Worm (Caenorhabditis elegans): ENCODE data around the gene ztf-16.

The ztf-16 gene

ce11 chrX:4794062-4794461, 17.3 kb downstream of the ztf-16 start (continued):
- TF ChIP-seq B0336.3 (GFP tag; IDR thresholded peaks at IDR 0.05) (peak; percentile 68), madf-10 (tag; optimal IDR thresholded peaks at IDR 0.05) (peak; percentile 36), Y67H2A.10 (GFP tag; conservative IDR thresholded peaks at IDR 0.05) (no peak), ztf-28 (GFP tag; IDR thresholded peaks at IDR 0.05) (no peak), dox-1 (GFP tag; IDR thresholded peaks at IDR 0.05) (peak; percentile 61), madf-8 (GFP tag; conservative IDR thresholded peaks at IDR 0.05) (no peak), nhr-90 (tag; optimal IDR thresholded peaks at IDR 0.05) (peak; percentile 51), tlf-1 (GFP tag; optimal IDR thresholded peaks at IDR 0.05) (peak; percentile 12), hmg-1.2 (GFP tag; IDR thresholded peaks at IDR 0.05) (peak; percentile 47), pha-4 (tag; optimal IDR thresholded peaks at IDR 0.05) (no peak), ztf-6 (GFP tag; IDR thresholded peaks at IDR 0.05) (no peak), ztf-26 (tag; optimal IDR thresholded peaks at IDR 0.05) (no peak), egl-44 (GFP tag; IDR thresholded peaks at IDR 0.05) (0 out of 2 replicates have a peak, but pooled peaks have one; percentile 28), cebp-2 (GFP tag; IDR thresholded peaks at IDR 0.05) (no peak), ets-4 (GFP tag; optimal IDR thresholded peaks at IDR 0.05) (peak; percentile 31), lin-54 (GFP tag; optimal IDR thresholded peaks at IDR 0.05) (no peak)

DNA sequence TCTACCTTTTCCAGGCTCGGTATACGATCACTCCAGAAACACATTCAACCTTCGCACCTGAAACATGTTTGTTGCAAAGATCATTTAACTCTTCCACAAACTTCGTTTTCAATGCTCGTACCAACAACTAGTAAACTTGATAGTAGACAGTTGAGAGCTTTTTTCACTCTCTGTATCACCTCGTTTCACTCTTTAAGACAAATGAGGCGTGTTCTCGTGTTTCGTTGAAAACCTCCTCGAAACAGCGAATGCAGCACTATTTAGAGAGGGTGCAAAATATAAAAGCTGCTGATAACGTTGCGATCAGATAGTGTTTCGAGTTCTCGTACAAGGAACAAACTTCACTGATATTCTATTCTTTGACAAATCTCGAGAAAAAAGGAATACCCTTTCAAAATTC, 18.4 kb downstream of the ztf-16 start, which contains the start of gene F43C9.1:
Gene F43C9.1, plus strand, starts transcription at position 301 of the 400 bp plus-strand sequence.
- no peak for TF ChIP-seq athp-1 (tag; optimal IDR thresholded peaks at IDR 0.05)
- TF ChIP-seq nhr-80 (tag; optimal IDR thresholded peaks at IDR 0.05), result peak; percentile 24

DNA sequence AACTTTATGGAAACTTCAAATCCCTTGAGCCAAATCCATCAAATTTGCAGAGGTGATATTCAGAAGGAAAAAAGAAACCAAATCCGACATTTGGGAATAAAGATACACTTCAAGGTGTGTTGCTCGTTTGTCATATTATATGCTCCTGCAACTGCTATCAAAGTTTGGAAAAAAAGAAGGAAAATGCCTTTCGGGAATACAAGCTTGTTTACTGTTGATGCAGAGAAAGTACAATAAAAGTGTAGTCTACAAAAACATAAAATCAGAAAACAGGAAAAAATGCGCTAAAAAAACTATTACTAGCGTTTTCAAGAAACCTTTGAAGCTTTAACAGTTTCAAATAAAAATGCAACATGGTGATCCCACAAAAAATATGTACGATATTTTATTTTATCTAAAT, 20.7 kb downstream of the ztf-16 start:
- TF ChIP-seq tlf-1 (GFP tag; optimal IDR thresholded peaks at IDR 0.05), result no peak
- TF ChIP-seq rpc-1 (optimal IDR thresholded peaks at IDR 0.05), result no peak
- no peak for TF ChIP-seq rpc-1 (tag; optimal IDR thresholded peaks at IDR 0.05)
- no peak for TF ChIP-seq Y53G8AR.9 (GFP tag; conservative IDR thresholded peaks at IDR 0.05)
- no peak for TF ChIP-seq fkh-3 (tag; optimal IDR thresholded peaks at IDR 0.05)

ce11 chrX:4788958-4789357, 22.4 kb downstream of the ztf-16 start:
- no peak for TF ChIP-seq F55B11.4 (tag; optimal IDR thresholded peaks at IDR 0.05; ENCODE audit: borderline replicate concordance, insufficient read depth)
- TF ChIP-seq sdz-38 (tag; optimal IDR thresholded peaks at IDR 0.05), result no peak
- peak; percentile 52; the same call in 1 of the 2 replicates for TF ChIP-seq ztf-28 (GFP tag; IDR thresholded peaks at IDR 0.05)
- TF ChIP-seq Y67H2A.10 (GFP tag; conservative IDR thresholded peaks at IDR 0.05), result no peak
- peak; percentile 62; the same call in 1 of the 2 replicates for TF ChIP-seq ceh-40 (GFP tag; IDR thresholded peaks at IDR 0.05)
- TF ChIP-seq ceh-91 (GFP tag; IDR thresholded peaks at IDR 0.05), result no peak
- peak; percentile 39 for TF ChIP-seq lsy-27 (tag; optimal IDR thresholded peaks at IDR 0.05; ENCODE audit: borderline replicate concordance, insufficient read depth)
- no peak for TF ChIP-seq hsf-1 (GFP tag; IDR thresholded peaks at IDR 0.05)
- peak; percentile 77 for TF ChIP-seq chd-7 (tag; optimal IDR thresholded peaks at IDR 0.05)
- peak; percentile 34 for TF ChIP-seq nhr-80 (tag; optimal IDR thresholded peaks at IDR 0.05)
- TF ChIP-seq hrde-1 (tag; optimal IDR thresholded peaks at IDR 0.05; ENCODE audit: borderline replicate concordance), result peak; percentile 29
- peak; percentile 93 for TF ChIP-seq him-1 (tag; optimal IDR thresholded peaks at IDR 0.05)
- peak; percentile 93 for TF ChIP-seq die-1 (tag; optimal IDR thresholded peaks at IDR 0.05)
- no peak for TF ChIP-seq ama-1 (optimal IDR thresholded peaks at IDR 0.05)
- TF ChIP-seq ama-1 (GFP tag; optimal IDR thresholded peaks at IDR 0.05), result peak; percentile 30 to 76
- peak; percentile 20 for TF ChIP-seq K12H6.12 (tag; optimal IDR thresholded peaks at IDR 0.05)
- TF ChIP-seq nhr-90 (tag; optimal IDR thresholded peaks at IDR 0.05), result peak; percentile 84
- TF ChIP-seq ztf-25 (GFP tag; IDR thresholded peaks at IDR 0.05), result peak; percentile 88
- peak; percentile 40 for TF ChIP-seq repo-1 (tag; optimal IDR thresholded peaks at IDR 0.05)
- peak; percentile 62 for TF ChIP-seq snpc-1.3 (tag; optimal IDR thresholded peaks at IDR 0.05; ENCODE audit: insufficient read depth)
- no peak for TF ChIP-seq tlf-1 (GFP tag; optimal IDR thresholded peaks at IDR 0.05)
- TF ChIP-seq T07F8.4 (tag; optimal IDR thresholded peaks at IDR 0.05), result peak; percentile 61
- TF ChIP-seq lin-35 (GFP tag; optimal IDR thresholded peaks at IDR 0.05), result peak in 1 of 3 experiments; percentile 53
- peak; percentile 54 to 83 for TF ChIP-seq rec-8 (tag; optimal IDR thresholded peaks at IDR 0.05)
- TF ChIP-seq F22D6.2 (tag; optimal IDR thresholded peaks at IDR 0.05), result no peak
- TF ChIP-seq F33H1.4 (GFP tag; IDR thresholded peaks at IDR 0.05), result no peak
- TF ChIP-seq ztf-18 (tag; optimal IDR thresholded peaks at IDR 0.05), result peak; percentile 53

All from whole organism, young adult.